Fruit fly (Drosophila melanogaster) whole organism, embryonic: ENCODE data around the gene CG9628.

Experiments used
- Abd-B ChIP-seq: fragments of 200-800 bp; sonication (Bioruptor generic); optimal IDR thresholded peaks from 2 replicates; lab custom pipeline; 2018; ENCODE audit warnings: missing biosample characterization, mild to moderate bottlenecking, missing genetic modification characterization, moderate library complexity
- Ada2b ChIP-seq: fragments of 200-800 bp; sonication (Bioruptor generic); IDR thresholded peaks from 2 replicates; pipeline ENCODE4 v1.3.6; 2022; ENCODE audit warnings: missing biosample characterization, missing genetic modification characterization
- Awh ChIP-seq: fragments of 200-800 bp; sonication (Bioruptor generic); IDR thresholded peaks from 2 replicates; pipeline ENCODE4, ENCODE4 v1.3.6; 2022; ENCODE audit warnings: missing biosample characterization, missing genetic modification characterization
- Bgb ChIP-seq: fragments of 200-800 bp; sonication (Bioruptor generic); IDR thresholded peaks from 2 replicates; pipeline ENCODE4 v1.3.6; 2022; ENCODE audit warnings: missing biosample characterization, missing genetic modification characterization; ENCODE audit not compliant: partially characterized antibody
- CG10321 ChIP-seq: fragments of 200-800 bp; sonication (Bioruptor generic); IDR thresholded peaks from 2 replicates; pipeline ENCODE4 v1.3.6; 2022; ENCODE audit warnings: missing biosample characterization, missing genetic modification characterization
- CG12769 ChIP-seq: fragments of 200-800 bp; sonication (Bioruptor generic); optimal IDR thresholded peaks from 2 replicates; lab custom pipeline; 2019; ENCODE audit warnings: missing biosample characterization, mild to moderate bottlenecking, missing genetic modification characterization, moderate library complexity
- CG13894 ChIP-seq: fragments of 200-800 bp; sonication (Bioruptor generic); optimal IDR thresholded peaks from 3 replicates; lab custom pipeline; 2018; ENCODE audit warnings: missing biosample characterization, mild to moderate bottlenecking, missing genetic modification characterization, moderate library complexity
- CG15011 ChIP-seq: fragments of 200-800 bp; sonication (Bioruptor generic); optimal IDR thresholded peaks from 3 replicates; lab custom pipeline; 2018; ENCODE audit warnings: missing biosample characterization, mild to moderate bottlenecking, missing genetic modification characterization
- CG16779 ChIP-seq: fragments of 200-800 bp; sonication (Bioruptor generic); IDR thresholded peaks from 2 replicates; pipeline ENCODE4 v1.3.6; 2022; ENCODE audit warnings: missing biosample characterization, missing genetic modification characterization
- CG17612 ChIP-seq: fragments of 200-800 bp; sonication (Bioruptor generic); IDR thresholded peaks from 2 replicates; pipeline ENCODE4 v1.3.6; 2022; ENCODE audit warnings: missing biosample characterization, missing genetic modification characterization
- CG31365 ChIP-seq: fragments of 200-800 bp; sonication (Bioruptor generic); optimal IDR thresholded peaks from 2 replicates; lab custom pipeline; 2018; ENCODE audit warnings: missing biosample characterization, mild to moderate bottlenecking, missing genetic modification characterization
- CG3726 ChIP-seq: fragments of 200-800 bp; sonication (Bioruptor generic); IDR thresholded peaks from 3 replicates; pipeline ENCODE4, ENCODE4 v1.3.6; 2022; ENCODE audit warnings: missing biosample characterization, missing genetic modification characterization
- CG7372 ChIP-seq: fragments of 200-800 bp; sonication (Bioruptor generic); IDR thresholded peaks from 2 replicates; pipeline ENCODE4 v1.3.6; 2022; ENCODE audit warnings: missing biosample characterization, missing genetic modification characterization
- CG8290 ChIP-seq, 3 experiments: fragments of 200-800 bp; sonication (Bioruptor generic); optimal IDR thresholded peaks; 2 replicates each; lab custom pipeline; 2016 to 2019; ENCODE audit warnings: missing biosample characterization in 3 of 3, missing genetic modification characterization in 3 of 3, mild to moderate bottlenecking in 2 of 3, moderate library complexity in 1 of 3
- CG9215 ChIP-seq: fragments of 200-800 bp; sonication (Bioruptor generic); IDR thresholded peaks from 2 replicates; pipeline ENCODE4 v1.3.6; 2022; ENCODE audit warnings: missing biosample characterization, missing genetic modification characterization
- CG9437 ChIP-seq: fragments of 200-800 bp; sonication (Bioruptor generic); optimal IDR thresholded peaks from 2 replicates; lab custom pipeline; 2018; ENCODE audit warnings: missing biosample characterization, mild to moderate bottlenecking, missing genetic modification characterization
- CkIIα-i1 ChIP-seq: fragments of 200-800 bp; sonication (Bioruptor generic); IDR thresholded peaks from 2 replicates; pipeline ENCODE4 v1.3.6; 2022; ENCODE audit warnings: missing biosample characterization, missing genetic modification characterization
- Dbx ChIP-seq: fragments of 200-800 bp; sonication (Bioruptor generic); IDR thresholded peaks from 3 replicates; pipeline ENCODE4 v1.3.6; 2022; ENCODE audit warnings: missing biosample characterization, missing genetic modification characterization
- Ets65A ChIP-seq: fragments of 200-800 bp; sonication (Bioruptor generic); peaks from one replicate; lab custom pipeline; 2016; ENCODE audit warnings: missing biosample characterization, missing genetic modification characterization
- Hr51 ChIP-seq, 2 experiments: fragments of 200-800 bp; sonication (Bioruptor generic); optimal IDR thresholded peaks; 2 replicates in 1 of 2; 3 replicates in 1 of 2; lab custom pipeline; 2016 to 2018; ENCODE audit warnings: missing biosample characterization in 2 of 2, missing genetic modification characterization in 2 of 2, mild to moderate bottlenecking in 1 of 2, moderate library complexity in 1 of 2
- Med ChIP-seq: fragments of 200-800 bp; sonication (Bioruptor generic); peaks from one replicate; lab custom pipeline; 2016; ENCODE audit warnings: missing biosample characterization, missing genetic modification characterization, mild to moderate bottlenecking, inconsistent platforms, moderate library complexity
- Myb ChIP-seq: fragments of 200-800 bp; sonication (Bioruptor generic); optimal IDR thresholded peaks from 2 replicates; lab custom pipeline; 2016; ENCODE audit warnings: missing biosample characterization, missing genetic modification characterization
- Nf-YC ChIP-seq: fragments of 200-800 bp; optimal IDR thresholded peaks from 3 replicates; lab custom pipeline; 2019; ENCODE audit warnings: missing biosample characterization, mild to moderate bottlenecking, missing genetic modification characterization, moderate library complexity
- Six4 ChIP-seq: fragments of 200-800 bp; sonication (Bioruptor generic); optimal IDR thresholded peaks from 2 replicates; lab custom pipeline; 2016; ENCODE audit warnings: missing biosample characterization, missing genetic modification characterization
- cas ChIP-seq: fragments of 200-800 bp; sonication (Bioruptor generic); IDR thresholded peaks from 2 replicates; pipeline ENCODE4 v1.3.6; 2022; ENCODE audit warnings: missing biosample characterization, missing genetic modification characterization
- caup ChIP-seq: fragments of 200-800 bp; sonication (Bioruptor generic); optimal IDR thresholded peaks from 3 replicates; lab custom pipeline; 2017; ENCODE audit warnings: missing biosample characterization, mild to moderate bottlenecking, missing genetic modification characterization, moderate library complexity; ENCODE audit not compliant: severe bottlenecking
- chinmo ChIP-seq: fragments of 200-800 bp; sonication (Bioruptor generic); IDR thresholded peaks from 4 replicates; pipeline ENCODE4 v1.3.6; 2022; ENCODE audit warnings: missing biosample characterization, missing genetic modification characterization; ENCODE audit not compliant: partially characterized antibody
- crol ChIP-seq: fragments of 200-800 bp; sonication (Bioruptor generic); IDR thresholded peaks from 2 replicates; pipeline ENCODE4 v1.3.6; 2022; ENCODE audit warnings: missing biosample characterization, missing genetic modification characterization
- dmrt99B ChIP-seq: fragments of 200-800 bp; sonication (Bioruptor generic); optimal IDR thresholded peaks from 2 replicates; lab custom pipeline; 2018; ENCODE audit warnings: missing biosample characterization, mild to moderate bottlenecking, missing genetic modification characterization, moderate library complexity
- dpn ChIP-seq, 2 experiments: fragments of 200-800 bp; sonication (Bioruptor generic); optimal IDR thresholded peaks; 3 replicates each; lab custom pipeline; 2016; ENCODE audit warnings: missing biosample characterization in 2 of 2, missing genetic modification characterization in 2 of 2
- eyg ChIP-seq: fragments of 200-800 bp; sonication (Bioruptor generic); optimal IDR thresholded peaks from 3 replicates; lab custom pipeline; 2016; ENCODE audit warnings: missing biosample characterization, missing genetic modification characterization
- gro ChIP-seq: fragments of 200-800 bp; sonication (Bioruptor generic); optimal IDR thresholded peaks from 2 replicates; lab custom pipeline; 2016; ENCODE audit warnings: missing biosample characterization, missing genetic modification characterization
- lab ChIP-seq: fragments of 200-800 bp; sonication (Bioruptor generic); optimal IDR thresholded peaks from 3 replicates; lab custom pipeline; 2017; ENCODE audit warnings: missing biosample characterization, missing genetic modification characterization, mild to moderate bottlenecking, moderate library complexity, missing genetic modification reagents
- lola ChIP-seq, 3 experiments: fragments of >200 bp in 2 of 3; fragments of 200-800 bp in 1 of 3; sonication (Bioruptor generic) in 1 of 3; optimal IDR thresholded peaks; 2 replicates each; lab custom pipeline; 2017 to 2019; ENCODE audit warnings: missing biosample characterization in 3 of 3, missing genetic modification characterization in 3 of 3, mild to moderate bottlenecking in 1 of 3, moderate library complexity in 1 of 3
- onecut ChIP-seq: fragments of 200-800 bp; sonication (Bioruptor generic); IDR thresholded peaks from 2 replicates; pipeline ENCODE4 v1.3.6; 2022; ENCODE audit warnings: missing biosample characterization, missing genetic modification characterization
- pan ChIP-seq, 4 experiments: fragments of >200 bp in 3 of 4; fragments of 200-800 bp in 1 of 4; sonication (Bioruptor generic) in 1 of 4; optimal IDR thresholded peaks in 3 of 4; IDR thresholded peaks in 1 of 4; 2 replicates each; pipeline versions ENCODE4 v1.3.6 to Lab custom; 2017 to 2022; ENCODE audit warnings: missing biosample characterization in 2 of 4, missing genetic modification characterization in 2 of 4, mixed read lengths in 1 of 4
- sd ChIP-seq: fragments of 200-800 bp; sonication (Bioruptor generic); optimal IDR thresholded peaks from 3 replicates; lab custom pipeline; 2018; ENCODE audit warnings: missing biosample characterization, mild to moderate bottlenecking, missing genetic modification characterization, moderate library complexity
- sens ChIP-seq: fragments of 200-800 bp; sonication (Bioruptor generic); peaks from one replicate; lab custom pipeline; 2016; ENCODE audit warnings: missing biosample characterization, missing genetic modification characterization
- sima ChIP-seq: fragments of 200-800 bp; sonication (Bioruptor generic); optimal IDR thresholded peaks from 2 replicates; lab custom pipeline; 2016; ENCODE audit warnings: missing biosample characterization, missing genetic modification characterization
- vvl ChIP-seq: fragments of 200-800 bp; sonication (Bioruptor generic); IDR thresholded peaks from 2 replicates; pipeline ENCODE4 v1.3.6; 2022; ENCODE audit warnings: missing biosample characterization, missing genetic modification characterization
- wor ChIP-seq: fragments of 200-800 bp; sonication (Bioruptor generic); IDR thresholded peaks from 2 replicates; pipeline ENCODE4 v1.3.6; 2022; ENCODE audit warnings: missing biosample characterization, missing genetic modification characterization
- zen ChIP-seq: fragments of 200-800 bp; sonication (Bioruptor generic); optimal IDR thresholded peaks from 3 replicates; lab custom pipeline; 2018; ENCODE audit warnings: missing biosample characterization, mild to moderate bottlenecking, missing genetic modification characterization, moderate library complexity
- zfh1 ChIP-seq: fragments of 200-800 bp; sonication (Bioruptor generic); IDR thresholded peaks from 3 replicates; pipeline ENCODE4 v1.3.6; 2022; ENCODE audit warnings: missing biosample characterization, missing genetic modification characterization

The CG9628 gene

dm6 chr3L:14655681-14656080, 33.1 kb downstream of the CG9628 start (continued):
- peak; percentile 68 for TF ChIP-seq sens (GFP tag; lab: Kevin White, UChicago)
- no peak for TF ChIP-seq eyg (GFP tag; lab: Kevin White, UChicago)

- TF ChIP-seq sima (GFP tag; lab: Kevin White, UChicago): no peak
- no peak for TF ChIP-seq CG15011 (GFP tag; lab: Kevin White, UChicago)
- 0 out of 4 replicates have a peak, but pooled peaks have one; percentile 53 for TF ChIP-seq chinmo (GFP tag; lab: Robert Waterston, UW)
- no peak for TF ChIP-seq Bgb
- no peak for TF ChIP-seq CG8290 (GFP tag; optimal IDR thresholded peaks at IDR 0.05; lab: Kevin White, UChicago)
- peak in 1 of 2 experiments; percentile 20 for TF ChIP-seq CG8290 (tag; optimal IDR thresholded peaks at IDR 0.05; lab: Kevin White, UChicago)
- TF ChIP-seq Hr51 (GFP tag; optimal IDR thresholded peaks at IDR 0.05; lab: Kevin White, UChicago): peak in 1 of 2 experiments; percentile 6
- TF ChIP-seq Myb (GFP tag; lab: Kevin White, UChicago): no peak
- peak; percentile 72 for TF ChIP-seq sd (tag; lab: Kevin White, UChicago)
- TF ChIP-seq caup (GFP tag; lab: Kevin White, UChicago): peak; percentile 13
- TF ChIP-seq lab (GFP tag; lab: Kevin White, UChicago): peak; percentile 69
- no peak for TF ChIP-seq Nf-YC (tag; lab: Kevin White, UChicago)
- TF ChIP-seq CG7372 (GFP tag; lab: Robert Waterston, UW): 0 out of 2 replicates have a peak, but pooled peaks have one; percentile 15
- TF ChIP-seq CG17612: 0 out of 2 replicates have a peak, but pooled peaks have one; percentile 5
- no peak for TF ChIP-seq lola (GFP tag; optimal IDR thresholded peaks at IDR 0.05; lab: Kevin White, UChicago)
- no peak for TF ChIP-seq CG31365
- TF ChIP-seq CG12769 (tag; lab: Kevin White, UChicago): peak; percentile 68
- TF ChIP-seq CG16779: no peak
- no peak for TF ChIP-seq CG9215 (GFP tag; lab: Robert Waterston, UW)
- no peak for TF ChIP-seq CkIIα-i1 (GFP tag; lab: Robert Waterston, UW)
- no peak for TF ChIP-seq CG3726 (GFP tag; lab: Robert Waterston, UW)
- peak; percentile 39 for TF ChIP-seq gro (GFP tag; lab: Kevin White, UChicago)
- peak; percentile 58 for TF ChIP-seq Ets65A (GFP tag; lab: Kevin White, UChicago)
- no peak for TF ChIP-seq crol (GFP tag; lab: Robert Waterston, UW)
- no peak for TF ChIP-seq dpn (GFP tag; optimal IDR thresholded peaks at IDR 0.05; lab: Kevin White, UChicago)
- peak; percentile 85 for TF ChIP-seq Awh (GFP tag; lab: Robert Waterston, UW)
- TF ChIP-seq Abd-B: no peak
- TF ChIP-seq cas: no peak
- TF ChIP-seq Dbx (GFP tag; lab: Robert Waterston, UW): 0 out of 3 replicates have a peak, but pooled peaks have one; percentile 45
- peak; percentile 47 for TF ChIP-seq sens (GFP tag; lab: Kevin White, UChicago)
- no peak for TF ChIP-seq CG9437 (GFP tag; lab: Kevin White, UChicago)
- TF ChIP-seq Med (GFP tag; lab: Kevin White, UChicago): peak; percentile 73
- 0 out of 2 replicates have a peak, but pooled peaks have one; percentile 14 for TF ChIP-seq vvl
- TF ChIP-seq Ada2b (GFP tag; lab: Robert Waterston, UW): no peak
- peak; percentile 51 for TF ChIP-seq CG13894 (tag; lab: Kevin White, UChicago)
- peak; percentile 7 for TF ChIP-seq dmrt99B
- TF ChIP-seq zen (tag; lab: Kevin White, UChicago): no peak
- TF ChIP-seq wor (GFP tag; lab: Robert Waterston, UW): no peak
- TF ChIP-seq Six4 (GFP tag; lab: Kevin White, UChicago): no peak
- no peak for TF ChIP-seq onecut (GFP tag; lab: Robert Waterston, UW)
- no peak for TF ChIP-seq pan (optimal IDR thresholded peaks at IDR 0.05; lab: Kevin White, UChicago)
- peak in 1 of 2 experiments; percentile 11 for TF ChIP-seq pan (GFP tag; optimal IDR thresholded peaks at IDR 0.05 in 1 of 2, IDR thresholded peaks at IDR 0.05 in 1 of 2)
- TF ChIP-seq zfh1 (GFP tag; lab: Robert Waterston, UW): peak; percentile 8; the same call in 1 of the 3 replicates
- no peak for TF ChIP-seq CG10321 (GFP tag; lab: Robert Waterston, UW)
Observed at dm6 chr3L:14657485-14658054, 35.0 kb downstream of the CG9628 start.
